Fruit fly (Drosophila melanogaster) whole organism, embryonic: ENCODE measurements around the gene dmGlut.

Experiments used
- ATbp ChIP-seq: fragments of 200-800 bp; sonication (Bioruptor generic); optimal IDR thresholded peaks from 2 replicates; lab custom pipeline; 2017; ENCODE audit warnings: missing biosample characterization, mild to moderate bottlenecking, missing genetic modification characterization, missing genetic modification reagents
- Abd-B ChIP-seq: fragments of 200-800 bp; sonication (Bioruptor generic); optimal IDR thresholded peaks from 2 replicates; lab custom pipeline; 2018; ENCODE audit warnings: missing biosample characterization, mild to moderate bottlenecking, missing genetic modification characterization, moderate library complexity
- Aef1 ChIP-seq: fragments of 200-800 bp; sonication (Bioruptor generic); IDR thresholded peaks from 3 replicates; pipeline ENCODE4 v1.3.6; 2022; ENCODE audit warnings: missing biosample characterization, missing genetic modification characterization
- Atf6 ChIP-seq: fragments of 200-800 bp; sonication (Bioruptor generic); IDR thresholded peaks from 2 replicates; pipeline ENCODE4 v1.3.6; 2022; ENCODE audit warnings: missing biosample characterization, missing genetic modification characterization
- Blimp-1 ChIP-seq: fragments of 200-800 bp; sonication (Bioruptor generic); optimal IDR thresholded peaks from 3 replicates; lab custom pipeline; 2018; ENCODE audit warnings: missing biosample characterization, missing genetic modification characterization, mild to moderate bottlenecking, moderate library complexity, missing genetic modification reagents
- BtbVII ChIP-seq: fragments of 200-800 bp; sonication (Bioruptor generic); optimal IDR thresholded peaks from 3 replicates; lab custom pipeline; 2017; ENCODE audit warnings: missing biosample characterization, mild to moderate bottlenecking, missing genetic modification characterization
- CG10274 ChIP-seq: fragments of 200-800 bp; sonication (Bioruptor generic); optimal IDR thresholded peaks from 3 replicates; lab custom pipeline; 2017; ENCODE audit warnings: missing biosample characterization, mild to moderate bottlenecking, missing genetic modification characterization
- CG11560 ChIP-seq: fragments of 200-800 bp; sonication (Bioruptor generic); IDR thresholded peaks from 3 replicates; pipeline ENCODE4 v1.3.6; 2022; ENCODE audit warnings: missing biosample characterization, missing genetic modification characterization
- CG13775 ChIP-seq: fragments of 200-800 bp; sonication (Bioruptor generic); optimal IDR thresholded peaks from 3 replicates; lab custom pipeline; 2017; ENCODE audit warnings: missing biosample characterization, mild to moderate bottlenecking, missing genetic modification characterization
- CG14667 ChIP-seq: fragments of 200-800 bp; sonication (Bioruptor generic); IDR thresholded peaks from 2 replicates; pipeline ENCODE4 v1.3.6; 2022; ENCODE audit warnings: missing biosample characterization, missing genetic modification characterization
- CG16813 ChIP-seq: fragments of 200-800 bp; sonication (Bioruptor generic); IDR thresholded peaks from 3 replicates; pipeline ENCODE4 v1.3.6; 2022; ENCODE audit warnings: missing biosample characterization, missing genetic modification characterization; ENCODE audit not compliant: partially characterized antibody
- CG16815 ChIP-seq: fragments of 200-800 bp; sonication (Bioruptor generic); optimal IDR thresholded peaks from 3 replicates; lab custom pipeline; 2017; ENCODE audit warnings: missing biosample characterization, mild to moderate bottlenecking, missing genetic modification characterization
- CG17912 ChIP-seq: fragments of 200-800 bp; sonication (Bioruptor generic); optimal IDR thresholded peaks from 2 replicates; lab custom pipeline; 2018; ENCODE audit warnings: missing biosample characterization, mild to moderate bottlenecking, missing genetic modification characterization
- CG2889 ChIP-seq: fragments of 200-800 bp; sonication (Bioruptor generic); IDR thresholded peaks from 3 replicates; pipeline ENCODE4 v1.3.6; 2022; ENCODE audit warnings: missing biosample characterization, missing genetic modification characterization
- CG30403 ChIP-seq: fragments of 200-800 bp; sonication (Bioruptor generic); optimal IDR thresholded peaks from 3 replicates; lab custom pipeline; 2016; ENCODE audit warnings: missing biosample characterization, missing genetic modification characterization
- CG30431 ChIP-seq: fragments of 200-800 bp; sonication (Bioruptor generic); optimal IDR thresholded peaks from 2 replicates; lab custom pipeline; 2017; ENCODE audit warnings: missing biosample characterization, missing genetic modification characterization
- CG31441 ChIP-seq: fragments of 200-800 bp; sonication (Bioruptor generic); IDR thresholded peaks from 2 replicates; pipeline ENCODE4 v1.3.6; 2022; ENCODE audit warnings: missing biosample characterization, missing genetic modification characterization
- CG6175 ChIP-seq: fragments of 200-800 bp; sonication (Bioruptor generic); IDR thresholded peaks from 3 replicates; pipeline ENCODE4 v1.3.6; 2022; ENCODE audit warnings: missing biosample characterization, missing genetic modification characterization
- CG7745 ChIP-seq: fragments of 200-800 bp; sonication (Bioruptor generic); optimal IDR thresholded peaks from 2 replicates; lab custom pipeline; 2018; ENCODE audit warnings: missing biosample characterization, mild to moderate bottlenecking, missing genetic modification characterization, moderate library complexity
- CG7928 ChIP-seq: fragments of 200-800 bp; sonication (Bioruptor generic); optimal IDR thresholded peaks from 2 replicates; lab custom pipeline; 2017; ENCODE audit warnings: missing biosample characterization, mild to moderate bottlenecking, missing genetic modification characterization
- CG8281 ChIP-seq: fragments of 200-800 bp; sonication (Bioruptor generic); optimal IDR thresholded peaks from 2 replicates; lab custom pipeline; 2018; ENCODE audit warnings: missing biosample characterization, mild to moderate bottlenecking, missing genetic modification characterization, moderate library complexity
- CG8359 ChIP-seq: fragments of 200-800 bp; sonication (Bioruptor generic); optimal IDR thresholded peaks from 2 replicates; lab custom pipeline; 2017; ENCODE audit warnings: missing biosample characterization, mild to moderate bottlenecking, missing genetic modification characterization, borderline replicate concordance
- CG8478 ChIP-seq: fragments of >200 bp; optimal IDR thresholded peaks from 2 replicates; lab custom pipeline; 2018
- CG9727 ChIP-seq: fragments of 200-800 bp; sonication (Bioruptor generic); optimal IDR thresholded peaks from 3 replicates; lab custom pipeline; 2017; ENCODE audit warnings: missing biosample characterization, mild to moderate bottlenecking, missing genetic modification characterization
- Drgx ChIP-seq: fragments of 200-800 bp; sonication (Bioruptor generic); IDR thresholded peaks from 2 replicates; pipeline ENCODE4 v1.3.6; 2022; ENCODE audit warnings: missing biosample characterization, missing genetic modification characterization
- Hmr ChIP-seq: fragments of 200-800 bp; sonication (Bioruptor generic); optimal IDR thresholded peaks from 3 replicates; lab custom pipeline; 2017; ENCODE audit warnings: mild to moderate bottlenecking, missing biosample characterization, missing genetic modification reagents, missing genetic modification characterization
- Hr3 ChIP-seq: fragments of 200-800 bp; sonication (Bioruptor generic); optimal IDR thresholded peaks from 3 replicates; lab custom pipeline; 2016; ENCODE audit warnings: missing biosample characterization, missing genetic modification characterization
- Mrtf ChIP-seq: fragments of 200-800 bp; sonication (Bioruptor generic); IDR thresholded peaks from 3 replicates; pipeline ENCODE4 v1.3.6; 2022; ENCODE audit warnings: missing biosample characterization, missing genetic modification characterization
- Pdp1 ChIP-seq, 2 experiments: fragments of 200-800 bp; sonication (Bioruptor generic); optimal IDR thresholded peaks; 3 replicates each; lab custom pipeline; 2016; ENCODE audit warnings: missing biosample characterization in 2 of 2, missing genetic modification characterization in 2 of 2, mild to moderate bottlenecking in 1 of 2, moderate library complexity in 1 of 2
- Ptx1 ChIP-seq: fragments of 200-800 bp; sonication (Bioruptor generic); IDR thresholded peaks from 2 replicates; pipeline ENCODE4 v1.3.6; 2022; ENCODE audit warnings: missing biosample characterization, missing genetic modification characterization
- Sin3A ChIP-seq: fragments of >200 bp; optimal IDR thresholded peaks from 2 replicates; lab custom pipeline; 2018
- ab ChIP-seq: fragments of 200-800 bp; sonication (Bioruptor generic); optimal IDR thresholded peaks from 2 replicates; lab custom pipeline; 2016; ENCODE audit warnings: missing biosample characterization, missing genetic modification characterization
- cg ChIP-seq: fragments of 200-800 bp; sonication (Bioruptor generic); optimal IDR thresholded peaks from 3 replicates; lab custom pipeline; 2019; ENCODE audit warnings: missing biosample characterization, mild to moderate bottlenecking, missing genetic modification characterization, moderate library complexity
- danr ChIP-seq: fragments of 200-800 bp; sonication (Bioruptor generic); IDR thresholded peaks from 2 replicates; pipeline ENCODE4 v1.3.6; 2022; ENCODE audit warnings: missing biosample characterization, missing genetic modification characterization
- dysf ChIP-seq: fragments of 200-800 bp; sonication (Bioruptor generic); IDR thresholded peaks from 3 replicates; pipeline ENCODE4 v1.3.6; 2022; ENCODE audit warnings: missing biosample characterization, missing genetic modification characterization
- fu2 ChIP-seq: fragments of 200-800 bp; sonication (Bioruptor generic); optimal IDR thresholded peaks from 2 replicates; lab custom pipeline; 2016; ENCODE audit warnings: missing biosample characterization, missing genetic modification characterization
- grn ChIP-seq: fragments of 200-800 bp; sonication (Bioruptor generic); optimal IDR thresholded peaks from 3 replicates; lab custom pipeline; 2017; ENCODE audit warnings: missing biosample characterization, missing genetic modification characterization
- jigr1 ChIP-seq: fragments of 200-800 bp; sonication (Bioruptor generic); IDR thresholded peaks from 3 replicates; pipeline ENCODE4 v1.3.6; 2022; ENCODE audit warnings: missing biosample characterization, missing genetic modification characterization
- lmd ChIP-seq: fragments of 200-800 bp; sonication (Bioruptor generic); IDR thresholded peaks from 2 replicates; pipeline ENCODE4 v1.3.6; 2022; ENCODE audit warnings: missing biosample characterization, missing genetic modification characterization
- oc ChIP-seq: fragments of 200-800 bp; sonication (Bioruptor generic); optimal IDR thresholded peaks from 2 replicates; lab custom pipeline; 2018; ENCODE audit warnings: missing biosample characterization, mild to moderate bottlenecking, missing genetic modification characterization, moderate library complexity
- onecut ChIP-seq: fragments of 200-800 bp; sonication (Bioruptor generic); IDR thresholded peaks from 2 replicates; pipeline ENCODE4 v1.3.6; 2022; ENCODE audit warnings: missing biosample characterization, missing genetic modification characterization
- row ChIP-seq: fragments of 200-800 bp; sonication (Bioruptor generic); IDR thresholded peaks from 3 replicates; pipeline ENCODE4 v1.3.6; 2022; ENCODE audit warnings: missing biosample characterization, missing genetic modification characterization
- run ChIP-seq: fragments of 200-800 bp; sonication (Bioruptor generic); optimal IDR thresholded peaks from 3 replicates; lab custom pipeline; 2018; ENCODE audit warnings: missing biosample characterization, mild to moderate bottlenecking, missing genetic modification characterization
- slbo ChIP-seq: fragments of 200-800 bp; sonication (Bioruptor generic); IDR thresholded peaks from 2 replicates; pipeline ENCODE4 v1.3.6; 2022; ENCODE audit warnings: missing biosample characterization, missing genetic modification characterization
- slou ChIP-seq: fragments of 200-800 bp; sonication (Bioruptor generic); optimal IDR thresholded peaks from 3 replicates; lab custom pipeline; 2016; ENCODE audit warnings: missing biosample characterization, missing genetic modification characterization
- tgo ChIP-seq: fragments of 200-800 bp; sonication (Bioruptor generic); IDR thresholded peaks from 3 replicates; pipeline ENCODE4 v1.3.6; 2022; ENCODE audit warnings: missing biosample characterization, missing genetic modification characterization
- tio ChIP-seq: fragments of 200-800 bp; sonication (Bioruptor generic); optimal IDR thresholded peaks from 2 replicates; lab custom pipeline; 2017; ENCODE audit warnings: missing biosample characterization, missing genetic modification characterization, inconsistent platforms
- tll ChIP-seq, 2 experiments: fragments of 200-800 bp in 1 of 2; fragments of >200 bp in 1 of 2; sonication (Bioruptor generic) in 1 of 2; optimal IDR thresholded peaks; 2 replicates each; lab custom pipeline; 2017 to 2019; ENCODE audit warnings: missing biosample characterization in 2 of 2, missing genetic modification characterization in 2 of 2, mild to moderate bottlenecking in 1 of 2, moderate library complexity in 1 of 2
- vfl ChIP-seq: fragments of 200-800 bp; sonication (Bioruptor generic); optimal IDR thresholded peaks from 2 replicates; lab custom pipeline; 2016; ENCODE audit warnings: missing biosample characterization, missing genetic modification characterization
- wor ChIP-seq: fragments of 200-800 bp; sonication (Bioruptor generic); IDR thresholded peaks from 2 replicates; pipeline ENCODE4 v1.3.6; 2022; ENCODE audit warnings: missing biosample characterization, missing genetic modification characterization

The dmGlut gene

dm6 chr2L:12005436-12006396 lies 21.5 kb upstream of the dmGlut start (continued):
- TF ChIP-seq CG8359 (GFP tag; lab: Kevin White, UChicago), result peak; percentile 30
- TF ChIP-seq onecut, result no peak
- no peak for TF ChIP-seq CG7928 (GFP tag; lab: Kevin White, UChicago)
- no peak for TF ChIP-seq Atf6 (GFP tag; lab: Robert Waterston, UW)
- TF ChIP-seq Blimp-1 (GFP tag; lab: Kevin White, UChicago), result peak; percentile 73
- no peak for TF ChIP-seq Drgx
- no peak for TF ChIP-seq BtbVII (GFP tag; lab: Kevin White, UChicago)
- no peak for TF ChIP-seq CG16815 (GFP tag; lab: Kevin White, UChicago)
- no peak for TF ChIP-seq vfl (GFP tag; lab: Kevin White, UChicago)
- no peak for TF ChIP-seq Sin3A
- TF ChIP-seq Abd-B (GFP tag; lab: Kevin White, UChicago), result peak; percentile 81
- TF ChIP-seq CG30431 (GFP tag; lab: Kevin White, UChicago), result no peak
- TF ChIP-seq Hmr (GFP tag; lab: Kevin White, UChicago), result peak; percentile 39
- TF ChIP-seq tll (GFP tag; optimal IDR thresholded peaks at IDR 0.05; lab: Kevin White, UChicago), result no peak
- no peak for TF ChIP-seq cg (GFP tag; lab: Kevin White, UChicago)
- TF ChIP-seq tgo (GFP tag; lab: Robert Waterston, UW), result no peak
- no peak for TF ChIP-seq CG30403 (GFP tag; lab: Kevin White, UChicago)
- no peak for TF ChIP-seq CG7745 (tag; lab: Kevin White, UChicago)
- no peak for TF ChIP-seq CG13775 (GFP tag; lab: Kevin White, UChicago)
- no peak for TF ChIP-seq slou (GFP tag; lab: Kevin White, UChicago)
- no peak for TF ChIP-seq CG16813 (GFP tag; lab: Robert Waterston, UW)
- TF ChIP-seq grn, result no peak
- TF ChIP-seq CG14667, result no peak
- TF ChIP-seq tio (GFP tag; lab: Kevin White, UChicago), result no peak
- no peak for TF ChIP-seq CG2889 (GFP tag; lab: Robert Waterston, UW)
- no peak for TF ChIP-seq Mrtf
- no peak for TF ChIP-seq danr (GFP tag; lab: Robert Waterston, UW)
- TF ChIP-seq ab (GFP tag; lab: Kevin White, UChicago), result no peak
- no peak for TF ChIP-seq lmd
- peak; percentile 44 for TF ChIP-seq Hr3 (GFP tag; lab: Kevin White, UChicago)
- TF ChIP-seq wor (GFP tag; lab: Robert Waterston, UW), result no peak
- no peak for TF ChIP-seq CG11560
- TF ChIP-seq CG9727 (GFP tag; lab: Kevin White, UChicago), result no peak
- no peak for TF ChIP-seq CG8478 (lab: Kevin White, UChicago)
- no peak for TF ChIP-seq jigr1 (GFP tag; lab: Robert Waterston, UW)
- no peak for TF ChIP-seq Ptx1 (GFP tag; lab: Robert Waterston, UW)
- no peak for TF ChIP-seq row (GFP tag; lab: Robert Waterston, UW)
- TF ChIP-seq CG8281 (tag; lab: Kevin White, UChicago), result no peak
- peak; percentile 97 for TF ChIP-seq run (tag; lab: Kevin White, UChicago)
- no peak for TF ChIP-seq slbo (GFP tag; lab: Robert Waterston, UW)
- TF ChIP-seq fu2, result no peak
- no peak for TF ChIP-seq dysf (GFP tag; lab: Robert Waterston, UW)
- TF ChIP-seq ATbp (GFP tag; lab: Kevin White, UChicago), result no peak
- no peak for TF ChIP-seq oc (tag; lab: Kevin White, UChicago)
- no peak for TF ChIP-seq CG6175 (GFP tag; lab: Robert Waterston, UW)
- no peak for TF ChIP-seq CG17912 (GFP tag; lab: Kevin White, UChicago)
- TF ChIP-seq Aef1 (GFP tag; lab: Robert Waterston, UW), result no peak
- TF ChIP-seq CG10274 (GFP tag; lab: Kevin White, UChicago), result no peak
- TF ChIP-seq CG31441 (GFP tag; lab: Robert Waterston, UW), result no peak
- TF ChIP-seq Pdp1 (GFP tag; optimal IDR thresholded peaks at IDR 0.05; lab: Kevin White, UChicago), result peak in 1 of 2 experiments; percentile 20
